Fruit fly (Drosophila melanogaster): ENCODE data around the gene beat-Vc.

- TF ChIP-seq kay (GFP tag; ENCODE audit: borderline replicate concordance) = no peak
- no peak for TF ChIP-seq Clk (GFP tag; optimal IDR thresholded peaks at IDR 0.05)
- TF ChIP-seq CG5204 (GFP tag; optimal IDR thresholded peaks at IDR 0.05) = no peak
- no peak for TF ChIP-seq CG7101 (tag; optimal IDR thresholded peaks at IDR 0.05)
- TF ChIP-seq Crg-1 (GFP tag; optimal IDR thresholded peaks at IDR 0.05) = no peak
- no peak for TF ChIP-seq Hr96 (GFP tag; optimal IDR thresholded peaks at IDR 0.05)
Measured at dm6 chr3R:12698363-12698762, 84.7 kb downstream of the beat-Vc start.
